Fruit fly (Drosophila melanogaster): ENCODE data around the gene pns.

DNA sequence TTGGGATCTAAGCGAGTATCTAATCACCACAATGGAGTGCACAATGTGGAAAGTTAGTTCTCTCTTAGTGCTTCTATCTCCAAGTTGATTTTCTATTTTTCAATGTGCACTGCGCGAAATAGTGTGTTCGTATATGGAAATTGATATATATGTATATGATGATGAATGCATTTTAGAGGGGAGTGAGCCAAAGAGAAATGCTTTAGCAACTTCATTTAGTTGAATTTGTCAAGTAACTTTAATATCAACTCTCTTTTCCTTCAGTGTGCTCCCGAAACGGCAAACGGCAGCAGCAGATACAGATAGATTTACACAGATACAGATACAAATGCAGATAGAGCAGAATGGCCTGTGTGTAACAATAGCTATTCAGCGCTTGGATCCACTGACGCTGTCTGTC lies 47.1 kb downstream of the pns start:
- TF ChIP-seq Sin3A (optimal IDR thresholded peaks at IDR 0.05) (no peak), B-H2 (GFP tag; optimal IDR thresholded peaks at IDR 0.05) (no peak), CG1233 (GFP tag; optimal IDR thresholded peaks at IDR 0.05) (peak; percentile 53), Pdp1 (GFP tag; optimal IDR thresholded peaks at IDR 0.05) (peak; percentile 43 to 59), CG8089 (GFP tag; optimal IDR thresholded peaks at IDR 0.05) (peak; percentile 38)

Data from whole organism, embryonic.